Worm (Caenorhabditis elegans): ENCODE data around the gene Y54G2A.37.

Y54G2A.37 gene

DNA sequence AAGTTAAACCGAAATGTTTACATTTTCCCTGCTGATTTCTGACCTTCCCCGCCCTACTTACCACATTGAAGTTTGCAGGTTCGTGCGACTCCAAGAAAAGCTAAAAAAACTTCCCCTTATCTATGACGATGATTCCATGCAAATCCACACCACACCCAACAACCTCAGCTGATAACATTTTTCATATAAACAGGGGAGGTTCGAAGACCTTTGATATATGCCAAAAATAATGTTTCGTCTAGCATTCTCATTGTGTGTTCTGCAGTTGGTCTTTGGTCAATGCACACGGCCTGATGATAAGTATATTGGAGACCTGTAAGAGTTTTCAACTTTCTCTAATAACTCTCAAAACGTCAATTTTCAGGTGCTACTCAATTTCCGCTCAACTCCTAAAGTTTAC is 33.7 kb downstream of the Y54G2A.37 start:
- no peak for TF ChIP-seq sea-1 (GFP tag; conservative IDR thresholded peaks at IDR 0.05)
- no peak for TF ChIP-seq pes-1 (GFP tag; IDR thresholded peaks at IDR 0.05)
- no peak for TF ChIP-seq scrt-1 (GFP tag; IDR thresholded peaks at IDR 0.05)
- TF ChIP-seq tra-4 (tag; optimal IDR thresholded peaks at IDR 0.05): no peak
- no peak for TF ChIP-seq ceh-36 (tag; optimal IDR thresholded peaks at IDR 0.05)
- no peak for TF ChIP-seq hmg-4 (GFP tag; optimal IDR thresholded peaks at IDR 0.05)

DNA sequence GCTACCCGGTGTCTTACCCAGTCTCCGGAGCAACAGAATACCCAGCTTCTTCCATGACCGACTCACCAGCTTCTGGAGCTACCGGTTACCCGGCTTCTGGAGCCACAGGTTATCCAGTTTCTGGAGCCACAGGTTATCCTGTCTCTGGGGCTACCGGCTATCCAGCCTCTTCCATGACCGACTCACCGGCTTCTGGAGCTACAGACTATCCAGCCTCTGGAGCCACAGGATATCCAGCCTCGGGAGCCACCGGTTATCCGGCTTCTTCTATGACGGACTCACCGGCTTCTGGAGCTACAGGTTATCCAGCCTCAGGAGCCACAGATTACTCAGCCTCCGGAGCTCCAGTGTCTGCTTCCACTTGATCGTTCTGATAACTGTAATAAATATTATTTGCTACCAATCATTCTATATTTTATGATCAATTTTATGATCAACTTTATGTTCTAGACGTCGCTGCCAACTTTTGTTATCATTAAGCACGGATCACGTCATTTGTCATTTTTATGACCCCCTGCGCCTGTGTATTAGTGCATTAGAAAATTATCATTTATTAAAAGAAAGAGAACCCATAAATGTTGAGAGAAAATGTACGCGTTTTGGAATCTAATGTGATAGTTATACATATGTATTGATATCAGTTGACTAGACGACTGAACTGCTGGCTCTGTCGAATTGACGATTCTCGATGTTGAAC is 34.7 kb downstream of the Y54G2A.37 start:
- TF ChIP-seq ceh-13 (GFP tag; optimal IDR thresholded peaks at IDR 0.05): no peak
- no peak for TF ChIP-seq scrt-1 (GFP tag; IDR thresholded peaks at IDR 0.05)

DNA sequence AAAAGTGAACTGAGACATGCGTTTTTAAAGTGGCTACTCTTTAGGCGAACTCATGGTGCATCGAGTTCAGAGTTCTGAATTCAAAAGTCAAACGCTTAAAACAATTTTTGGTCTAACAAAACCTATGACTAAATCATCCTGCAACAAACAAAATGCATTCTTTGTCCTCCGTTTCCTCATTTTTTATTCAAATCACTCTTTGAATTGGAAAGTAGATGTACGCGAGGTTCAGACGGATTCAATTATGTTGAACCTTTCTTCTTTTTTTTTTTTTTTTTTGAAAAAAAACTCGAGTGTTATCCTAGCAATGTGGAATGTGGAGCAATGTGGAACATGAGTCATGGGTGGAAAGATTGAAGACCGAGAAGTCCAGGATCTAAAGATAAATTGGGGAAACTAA is 38.2 kb downstream of the Y54G2A.37 start:
- TF ChIP-seq aly-1 (tag; optimal IDR thresholded peaks at IDR 0.05): no peak
- no peak for TF ChIP-seq tbx-37 (GFP tag; conservative IDR thresholded peaks at IDR 0.05)
- no peak for TF ChIP-seq flt-1 (GFP tag; IDR thresholded peaks at IDR 0.05)
- TF ChIP-seq hmg-4 (GFP tag; optimal IDR thresholded peaks at IDR 0.05): no peak
- TF ChIP-seq tra-4 (tag; optimal IDR thresholded peaks at IDR 0.05): no peak
- no peak for TF ChIP-seq ets-7 (tag; optimal IDR thresholded peaks at IDR 0.05)
- no peak for TF ChIP-seq hmbx-1 (tag; optimal IDR thresholded peaks at IDR 0.05)
- no peak for TF ChIP-seq ceh-36 (tag; optimal IDR thresholded peaks at IDR 0.05)
- TF ChIP-seq B0310.2 (tag; optimal IDR thresholded peaks at IDR 0.05): no peak
- TF ChIP-seq ceh-13 (GFP tag; optimal IDR thresholded peaks at IDR 0.05): no peak
- TF ChIP-seq scrt-1 (GFP tag; IDR thresholded peaks at IDR 0.05): no peak
- no peak for TF ChIP-seq sea-1 (GFP tag; conservative IDR thresholded peaks at IDR 0.05)
- TF ChIP-seq hnd-1 (tag; optimal IDR thresholded peaks at IDR 0.05): no peak
- no peak for TF ChIP-seq F13C5.2 (tag; optimal IDR thresholded peaks at IDR 0.05)
- TF ChIP-seq tbx-11 (GFP tag; IDR thresholded peaks at IDR 0.05): no peak
- no peak for TF ChIP-seq ama-1 (optimal IDR thresholded peaks at IDR 0.05)
- TF ChIP-seq pes-1 (GFP tag; IDR thresholded peaks at IDR 0.05): no peak

DNA sequence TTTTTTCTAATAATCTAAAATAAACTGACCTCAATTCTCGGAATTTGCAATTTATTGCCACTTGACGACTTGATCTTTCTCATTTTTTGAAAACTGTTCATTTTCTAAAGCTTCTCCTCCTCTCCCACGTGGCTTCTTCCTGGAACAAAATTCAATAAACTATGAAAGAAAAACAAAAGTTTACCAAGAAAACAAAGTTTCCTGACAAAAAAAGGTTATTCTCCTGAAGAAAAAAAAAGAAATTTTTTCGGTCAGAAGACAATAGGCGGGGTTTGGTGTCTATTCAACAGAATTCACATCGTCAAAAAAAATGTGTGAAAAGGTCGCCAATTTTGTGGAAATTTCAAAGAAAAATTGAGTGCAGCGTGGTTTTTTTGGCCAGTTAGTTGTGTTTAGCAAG is 44.2 kb downstream of the Y54G2A.37 start, which contains the start of gene Y54G2A.16:
Y54G2A.16 (minus strand) TSS at position 101 of the 400 bp plus-strand sequence.
- no peak for TF ChIP-seq pes-1 (GFP tag; IDR thresholded peaks at IDR 0.05)
- no peak for TF ChIP-seq tbx-37 (GFP tag; conservative IDR thresholded peaks at IDR 0.05)
- no peak for TF ChIP-seq aly-1 (tag; optimal IDR thresholded peaks at IDR 0.05)
- TF ChIP-seq F13C5.2 (tag; optimal IDR thresholded peaks at IDR 0.05): no peak
- no peak for TF ChIP-seq hmg-4 (GFP tag; optimal IDR thresholded peaks at IDR 0.05)

Measured in whole organism, early embryonic.